Worm (Caenorhabditis elegans) whole organism, L2 larva: ENCODE results near the gene timm-17B.1.
"Not testable (repeated sequence)": the region's sequence is repeated elsewhere in the genome, so short reads cannot be mapped to it uniquely, and the experiment has no call there.

ENCODE experiments used
- C34F6.9 ChIP-seq: fragments of 150-350 bp; optimal IDR thresholded peaks from 2 replicates; lab custom pipeline; 2014; ENCODE audit warnings: missing biosample characterization, missing genetic modification characterization
- F13H6.1 ChIP-seq: sonication (generic microtip); optimal IDR thresholded peaks from 2 replicates; lab custom pipeline; 2016; ENCODE audit warnings: missing genetic modification characterization, missing compliant biosample characterization
- Y55F3AM.14 ChIP-seq: fragments of 200-800 bp; sonication (Bioruptor generic); optimal IDR thresholded peaks from 2 replicates; lab custom pipeline; 2018; ENCODE audit warnings: mild to moderate bottlenecking, missing genetic modification characterization, missing compliant biosample characterization
- aly-2 ChIP-seq: fragments of 150-350 bp; optimal IDR thresholded peaks from 2 replicates; lab custom pipeline; 2014; ENCODE audit warnings: missing biosample characterization, missing genetic modification characterization
- ama-1 ChIP-seq: fragments of 150-350 bp; optimal IDR thresholded peaks from 2 replicates; lab custom pipeline; 2018; ENCODE audit warnings: inconsistent platforms
- ceh-16 ChIP-seq: fragments of 150-350 bp; optimal IDR thresholded peaks from 2 replicates; lab custom pipeline; 2014; ENCODE audit warnings: missing biosample characterization, missing genetic modification characterization
- ceh-82 ChIP-seq: fragments of 150-350 bp; optimal IDR thresholded peaks from 2 replicates; lab custom pipeline; 2014; ENCODE audit warnings: missing biosample characterization, missing genetic modification characterization
- dmd-4 ChIP-seq: sonication (generic microtip); optimal IDR thresholded peaks from 2 replicates; lab custom pipeline; 2017; ENCODE audit warnings: missing biosample characterization, missing genetic modification characterization
- elt-1 ChIP-seq: fragments of 150-350 bp; optimal IDR thresholded peaks from 2 replicates; lab custom pipeline; 2014; ENCODE audit warnings: missing biosample characterization, missing genetic modification characterization
- fos-1 ChIP-seq: fragments of 150-350 bp; optimal IDR thresholded peaks from 2 replicates; lab custom pipeline; 2014; ENCODE audit warnings: missing biosample characterization, missing genetic modification characterization
- gmeb-1 ChIP-seq: fragments of 150-350 bp; optimal IDR thresholded peaks from 2 replicates; lab custom pipeline; 2014; ENCODE audit warnings: missing biosample characterization, missing genetic modification characterization
- lin-11 ChIP-seq: fragments of 150-350 bp; sonication (generic microtip); optimal IDR thresholded peaks from 2 replicates; lab custom pipeline; 2014; ENCODE audit warnings: missing biosample characterization, missing genetic modification characterization, inconsistent platforms, mixed read lengths
- lin-13 ChIP-seq: fragments of 150-350 bp; optimal IDR thresholded peaks from 2 replicates; lab custom pipeline; 2014; ENCODE audit warnings: missing biosample characterization, missing genetic modification reagents, missing genetic modification characterization
- lsy-2 ChIP-seq, 2 experiments: fragments of 150-350 bp in 1 of 2; sonication (generic microtip) in 1 of 2; optimal IDR thresholded peaks; 2 replicates each; lab custom pipeline; 2014 to 2017; ENCODE audit warnings: missing biosample characterization in 2 of 2, missing genetic modification characterization in 2 of 2
- mab-5 ChIP-seq: fragments of 150-350 bp; optimal IDR thresholded peaks from 2 replicates; lab custom pipeline; 2014; ENCODE audit warnings: missing biosample characterization, missing genetic modification characterization
- mdl-1 ChIP-seq, 2 experiments: fragments of 150-350 bp in 1 of 2; sonication (generic microtip) in 1 of 2; optimal IDR thresholded peaks; 2 replicates each; lab custom pipeline; 2017; ENCODE audit warnings: missing biosample characterization in 2 of 2, missing genetic modification characterization in 2 of 2
- nhr-10 ChIP-seq: sonication (generic microtip); optimal IDR thresholded peaks from 2 replicates; lab custom pipeline; 2017; ENCODE audit warnings: missing biosample characterization, missing genetic modification characterization
- nhr-129 ChIP-seq: fragments of 150-350 bp; optimal IDR thresholded peaks from 2 replicates; lab custom pipeline; 2014; ENCODE audit warnings: missing biosample characterization, missing genetic modification characterization
- nhr-23 ChIP-seq: fragments of 150-350 bp; optimal IDR thresholded peaks from 2 replicates; lab custom pipeline; 2014; ENCODE audit warnings: missing biosample characterization, missing genetic modification reagents, missing genetic modification characterization
- nhr-237 ChIP-seq: fragments of 150-350 bp; optimal IDR thresholded peaks from 2 replicates; lab custom pipeline; 2014; ENCODE audit warnings: missing biosample characterization, missing genetic modification characterization
- nhr-25 ChIP-seq: fragments of 150-350 bp; sonication (generic microtip); optimal IDR thresholded peaks from 3 replicates; lab custom pipeline; 2014; ENCODE audit warnings: missing biosample characterization, missing genetic modification characterization
- nhr-77 ChIP-seq: fragments of 150-350 bp; optimal IDR thresholded peaks from 2 replicates; lab custom pipeline; 2014; ENCODE audit warnings: missing biosample characterization, missing genetic modification characterization
- sem-4 ChIP-seq: fragments of 150-350 bp; optimal IDR thresholded peaks from 2 replicates; lab custom pipeline; 2014; ENCODE audit warnings: missing biosample characterization, missing genetic modification reagents, missing genetic modification characterization
- skn-1 ChIP-seq: sonication (generic microtip); optimal IDR thresholded peaks from 2 replicates; lab custom pipeline; 2017; ENCODE audit warnings: missing biosample characterization, missing genetic modification characterization
- sma-3 ChIP-seq: sonication (generic microtip); optimal IDR thresholded peaks from 2 replicates; lab custom pipeline; 2016; ENCODE audit warnings: missing genetic modification reagents, missing genetic modification characterization, missing compliant biosample characterization
- sma-9 ChIP-seq, 2 experiments: fragments of 150-350 bp in 1 of 2; sonication (generic microtip) in 1 of 2; optimal IDR thresholded peaks; 2 replicates each; lab custom pipeline; 2014 to 2016; ENCODE audit warnings: missing genetic modification characterization in 2 of 2, mild to moderate bottlenecking in 1 of 2, missing biosample characterization in 1 of 2, missing compliant biosample characterization in 1 of 2, missing genetic modification reagents in 1 of 2, moderate library complexity in 1 of 2
- snpc-4 ChIP-seq: fragments of 150-350 bp; optimal IDR thresholded peaks from 2 replicates; lab custom pipeline; 2014; ENCODE audit warnings: missing biosample characterization, missing genetic modification characterization
- unc-55 ChIP-seq: fragments of 150-350 bp; sonication (generic microtip); optimal IDR thresholded peaks from 3 replicates; lab custom pipeline; 2014; ENCODE audit warnings: missing biosample characterization, missing genetic modification reagents, missing genetic modification characterization
- unc-62 ChIP-seq: fragments of 150-350 bp; optimal IDR thresholded peaks from 2 replicates; lab custom pipeline; 2014; ENCODE audit warnings: missing biosample characterization, missing genetic modification reagents, missing genetic modification characterization
- zag-1 ChIP-seq: fragments of 150-350 bp; optimal IDR thresholded peaks from 2 replicates; lab custom pipeline; 2014; ENCODE audit warnings: missing biosample characterization, missing genetic modification characterization
- ztf-1 ChIP-seq: fragments of 200-800 bp; sonication (Bioruptor generic); conservative IDR thresholded peaks from 2 replicates; pipeline ENCODE4 v1.3.6; 2022; ENCODE audit warnings: missing genetic modification characterization, missing compliant biosample characterization

timm-17B.1 gene

DNA sequence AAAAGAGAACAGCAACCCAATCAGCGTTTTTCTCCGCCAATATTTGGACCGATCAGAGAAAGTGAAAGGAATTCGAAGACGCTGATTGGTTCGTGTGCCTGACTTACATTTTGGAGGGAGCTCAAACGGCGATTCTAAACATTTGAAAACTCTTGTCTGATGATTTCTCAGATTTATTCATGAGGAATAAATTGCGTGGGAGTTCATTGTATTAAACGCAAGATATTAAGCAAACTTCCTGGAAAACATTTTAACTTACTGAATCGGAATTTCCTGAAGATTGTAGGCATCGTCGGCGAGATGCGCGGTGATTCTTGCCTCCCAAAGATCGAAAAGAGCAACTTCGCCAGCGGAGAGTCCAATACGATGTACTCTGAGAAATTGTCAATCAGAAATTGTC, 20.7 kb downstream of the timm-17B.1 start, which contains the start of gene K08F11.1:
K08F11.1 (plus strand) TSS at position 301 of the 400 bp plus-strand sequence.
- TF ChIP-seq sma-3 (GFP tag; lab: Kevin White, UChicago), result no peak
- TF ChIP-seq mab-5 (tag; lab: Kevin White, UChicago), result no peak
- TF ChIP-seq lin-11 (tag; lab: Kevin White, UChicago), result no peak
- TF ChIP-seq unc-55 (GFP tag; lab: Kevin White, UChicago), result no peak
- no peak for TF ChIP-seq Y55F3AM.14 (GFP tag; lab: Kevin White, UChicago)
- TF ChIP-seq lin-13 (GFP tag; lab: Kevin White, UChicago), result no peak

DNA sequence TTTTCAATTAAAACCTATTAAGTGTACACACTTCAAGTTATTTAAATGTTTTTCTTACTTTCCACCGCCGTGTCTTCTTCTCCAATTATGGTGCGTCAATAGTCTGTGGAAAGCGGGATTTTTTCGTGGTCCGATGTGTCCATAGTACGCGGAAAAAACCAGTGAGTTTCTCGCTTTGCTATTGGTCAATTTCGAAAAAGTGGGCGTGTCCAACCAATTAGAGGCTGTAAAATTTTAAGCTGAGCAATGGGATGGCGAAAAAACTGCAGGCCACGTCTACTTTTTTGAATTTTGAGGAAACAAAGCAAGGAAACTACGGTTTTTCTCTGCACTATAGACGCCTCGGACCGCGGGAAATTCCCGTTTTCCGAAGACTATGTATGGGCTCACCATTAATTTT, 21.6 kb downstream of the timm-17B.1 start:
- TF ChIP-seq unc-62 (GFP tag; lab: Kevin White, UChicago), result no peak
- TF ChIP-seq nhr-10 (tag; lab: Kevin White, UChicago), result no peak
- no peak for TF ChIP-seq ztf-1 (GFP tag; lab: Robert Waterston, UW)
- no peak for TF ChIP-seq nhr-25
- no peak for TF ChIP-seq C34F6.9 (tag; lab: Kevin White, UChicago)
- TF ChIP-seq sem-4 (tag; lab: Kevin White, UChicago), result no peak

DNA sequence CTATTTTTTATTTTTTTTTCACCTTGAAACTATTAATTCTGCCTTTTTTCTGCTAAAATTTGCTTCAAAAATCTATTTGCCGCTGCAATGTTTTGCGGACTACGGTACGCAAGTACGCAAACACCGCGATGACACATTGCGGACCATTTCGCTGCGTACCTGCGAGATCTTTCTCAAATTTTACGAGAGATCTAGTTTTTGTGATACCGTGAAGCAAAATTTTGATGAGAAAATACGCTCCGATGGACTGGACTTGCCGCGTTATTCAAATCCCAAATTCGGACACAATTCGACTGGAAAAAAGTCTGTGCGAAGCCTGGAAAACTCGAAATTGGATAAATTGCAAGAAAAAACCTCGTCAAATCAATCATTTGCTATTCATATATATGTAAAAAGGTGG, 24.8 kb downstream of the timm-17B.1 start:
- peak; percentile 77 to 85 for TF ChIP-seq lsy-2 (tag; optimal IDR thresholded peaks at IDR 0.05; lab: Kevin White, UChicago)
- peak; percentile 2 for TF ChIP-seq unc-55 (GFP tag; lab: Kevin White, UChicago)
- peak; percentile 8 for TF ChIP-seq C34F6.9 (tag; lab: Kevin White, UChicago)
- TF ChIP-seq gmeb-1 (tag; lab: Kevin White, UChicago), result peak; percentile 17
- peak; percentile 22 for TF ChIP-seq sma-3 (GFP tag; lab: Kevin White, UChicago)
- peak; percentile 14 for TF ChIP-seq F13H6.1 (tag; lab: Kevin White, UChicago)
- TF ChIP-seq, all 48 proteins: peak for 6; not testable (repeated sequence) for 42

DNA sequence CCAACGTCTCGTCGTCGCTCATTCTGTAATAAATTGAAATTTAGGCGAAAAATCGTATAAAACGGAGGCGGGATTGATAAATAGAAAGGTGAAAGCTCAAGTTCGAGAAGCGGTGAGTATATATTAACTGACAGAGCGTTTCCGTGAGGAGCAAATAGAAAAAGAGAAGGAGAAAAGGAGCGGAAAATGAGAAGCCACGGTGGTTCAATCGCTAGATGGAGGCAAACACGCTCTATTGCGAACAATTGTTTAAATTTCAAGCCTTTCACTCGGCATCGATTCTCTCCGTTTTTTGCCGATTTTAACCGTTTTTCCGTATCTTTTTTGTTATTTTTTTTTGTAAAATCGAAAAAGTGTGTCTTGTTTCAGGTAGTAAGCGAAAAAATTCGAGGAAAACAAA, 29.5 kb downstream of the timm-17B.1 start, which contains the start of gene miro-1:
miro-1 (minus strand) TSS at position 23 of the 400 bp plus-strand sequence.
- TF ChIP-seq nhr-25; gmeb-1 (tag; lab: Kevin White, UChicago); nhr-77 (tag; lab: Kevin White, UChicago): not testable (repeated sequence)

DNA sequence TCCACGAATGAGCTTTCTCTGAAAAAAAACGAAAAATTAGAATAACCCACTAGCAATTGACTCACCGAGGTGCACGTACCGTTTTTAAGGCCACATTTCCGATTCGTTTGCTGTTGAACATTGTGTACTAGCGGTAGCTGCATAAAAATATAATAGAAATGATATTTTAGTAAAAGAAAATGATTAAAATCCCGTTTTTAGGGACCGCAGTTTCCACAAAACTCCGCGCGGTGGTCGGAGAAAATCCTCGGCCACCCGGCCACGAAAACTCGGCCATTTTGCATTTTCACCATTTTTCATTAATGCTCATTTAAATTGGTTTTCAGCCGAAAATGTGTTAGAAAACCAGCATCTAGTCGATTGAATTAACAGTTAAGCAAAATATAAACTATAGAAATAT, 32.9 kb downstream of the timm-17B.1 start, which contains the start of gene yars-2:
yars-2 (minus strand) TSS at position 249 of the 400 bp plus-strand sequence.
- TF ChIP-seq zag-1 (tag; lab: Kevin White, UChicago), result no peak
- no peak for TF ChIP-seq nhr-25
- no peak for TF ChIP-seq nhr-23 (tag; lab: Kevin White, UChicago)
- no peak for TF ChIP-seq F13H6.1 (tag; lab: Kevin White, UChicago)
- no peak for TF ChIP-seq nhr-10 (tag; lab: Kevin White, UChicago)
- TF ChIP-seq dmd-4 (tag; lab: Kevin White, UChicago), result no peak
- no peak for TF ChIP-seq mdl-1 (tag; optimal IDR thresholded peaks at IDR 0.05; lab: Kevin White, UChicago)
- TF ChIP-seq unc-55 (GFP tag; lab: Kevin White, UChicago), result peak; percentile 5
- no peak for TF ChIP-seq snpc-4 (tag; lab: Kevin White, UChicago)
- peak in 1 of 2 experiments; percentile 32 for TF ChIP-seq lsy-2 (tag; optimal IDR thresholded peaks at IDR 0.05; lab: Kevin White, UChicago)
- TF ChIP-seq sma-3 (GFP tag; lab: Kevin White, UChicago), result peak; percentile 29
- TF ChIP-seq C34F6.9 (tag; lab: Kevin White, UChicago), result peak; percentile 0
- TF ChIP-seq mab-5 (tag; lab: Kevin White, UChicago), result no peak
- no peak for TF ChIP-seq Y55F3AM.14 (GFP tag; lab: Kevin White, UChicago)
- no peak for TF ChIP-seq lin-11 (tag; lab: Kevin White, UChicago)
- no peak for TF ChIP-seq sma-9 (GFP tag; optimal IDR thresholded peaks at IDR 0.05; lab: Kevin White, UChicago)
- TF ChIP-seq sma-9 (tag; optimal IDR thresholded peaks at IDR 0.05; lab: Kevin White, UChicago), result no peak
- TF ChIP-seq nhr-237, result no peak
- no peak for TF ChIP-seq nhr-129
- TF ChIP-seq fos-1 (tag; lab: Kevin White, UChicago), result no peak

DNA sequence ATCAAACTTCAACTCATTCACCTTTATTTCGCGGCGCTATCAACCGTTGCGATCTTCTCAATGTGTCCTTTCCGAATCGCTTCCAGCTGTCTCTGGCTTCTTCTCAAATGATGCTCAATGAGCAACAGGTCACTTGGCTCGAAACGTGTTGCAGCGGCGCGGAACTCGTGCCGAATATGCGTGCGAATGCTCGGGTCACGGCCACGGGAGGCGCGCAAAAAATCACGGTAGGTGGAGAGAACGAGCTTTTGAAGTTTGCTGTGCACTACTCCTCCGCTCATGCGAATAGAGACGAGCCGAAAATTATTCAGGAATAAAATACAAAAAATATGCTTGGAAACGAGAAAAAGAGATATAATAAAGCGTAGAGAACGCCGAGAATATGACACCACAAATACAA, 34.8 kb downstream of the timm-17B.1 start, which contains the start of gene cif-1:
cif-1 (minus strand) TSS at position 297 of the 400 bp plus-strand sequence.
- no peak for TF ChIP-seq skn-1 (tag; lab: Kevin White, UChicago)
- no peak for TF ChIP-seq C34F6.9 (tag; lab: Kevin White, UChicago)
- TF ChIP-seq mab-5 (tag; lab: Kevin White, UChicago), result no peak
- no peak for TF ChIP-seq elt-1 (tag; lab: Kevin White, UChicago)
- no peak for TF ChIP-seq ceh-82 (tag; lab: Kevin White, UChicago)
- no peak for TF ChIP-seq aly-2 (tag; lab: Kevin White, UChicago)
- TF ChIP-seq ceh-16, result no peak
- no peak for TF ChIP-seq sma-3 (GFP tag; lab: Kevin White, UChicago)
- no peak for TF ChIP-seq ama-1 (lab: Kevin White, UChicago)
- TF ChIP-seq, all 48 proteins: peak for 0
